Worm (Caenorhabditis elegans): ENCODE results near the gene C40A11.3.

ce11 chrII:2168374-2168773 is 27.5 kb downstream of the C40A11.3 start, which contains the start of gene fbxb-38:
- TF ChIP-seq nhr-25 (tag; optimal IDR thresholded peaks at IDR 0.05) (no peak), lin-15B (tag; optimal IDR thresholded peaks at IDR 0.05) (no peak), mdl-1 (tag; optimal IDR thresholded peaks at IDR 0.05) (no peak), fkh-10 (GFP tag; optimal IDR thresholded peaks at IDR 0.05) (no peak), ZK546.5 (tag; optimal IDR thresholded peaks at IDR 0.05) (no peak), skn-1 (tag; optimal IDR thresholded peaks at IDR 0.05) (no peak), egl-27 (tag; optimal IDR thresholded peaks at IDR 0.05) (no peak), nfya-1 (tag; optimal IDR thresholded peaks at IDR 0.05; ENCODE audit: insufficient read depth) (no peak), unc-62 (GFP tag; optimal IDR thresholded peaks at IDR 0.05) (no peak), unc-39 (tag; optimal IDR thresholded peaks at IDR 0.05) (no peak), pqm-1 (tag; optimal IDR thresholded peaks at IDR 0.05) (no peak), nhr-237 (tag; optimal IDR thresholded peaks at IDR 0.05) (no peak), ama-1 (optimal IDR thresholded peaks at IDR 0.05) (no peak)
